Fruit fly (Drosophila melanogaster) whole organism, embryonic: ENCODE measurements around the gene CG34462.
A peak's percentile ranks its signal among the peaks of the same experiment; 100 is the strongest.

ENCODE experiments used
- Adf1 ChIP-seq: fragments of 200-800 bp; sonication (Bioruptor generic); IDR thresholded peaks from 2 replicates; pipeline ENCODE4 v1.3.6; 2022; ENCODE audit warnings: missing biosample characterization, missing genetic modification characterization
- Antp ChIP-seq: fragments of 200-800 bp; sonication (Bioruptor generic); optimal IDR thresholded peaks from 3 replicates; lab custom pipeline; 2016; ENCODE audit warnings: missing biosample characterization, missing genetic modification characterization
- CG10959 ChIP-seq: fragments of 200-800 bp; sonication (Bioruptor generic); IDR thresholded peaks from 2 replicates; pipeline ENCODE4 v1.3.6; 2022; ENCODE audit warnings: missing biosample characterization, missing genetic modification characterization
- CG11093 ChIP-seq: fragments of 200-800 bp; sonication (Bioruptor generic); IDR thresholded peaks from 3 replicates; pipeline ENCODE4 v1.3.6; 2022; ENCODE audit warnings: missing biosample characterization, missing genetic modification characterization
- CG12744 ChIP-seq: fragments of 200-800 bp; sonication (Bioruptor generic); optimal IDR thresholded peaks from 2 replicates; lab custom pipeline; 2016; ENCODE audit warnings: missing biosample characterization, missing genetic modification characterization
- CG13123 ChIP-seq: fragments of 200-800 bp; sonication (Bioruptor generic); optimal IDR thresholded peaks from 2 replicates; lab custom pipeline; 2016; ENCODE audit warnings: missing biosample characterization, missing genetic modification characterization
- CG13894 ChIP-seq: fragments of 200-800 bp; sonication (Bioruptor generic); optimal IDR thresholded peaks from 3 replicates; lab custom pipeline; 2018; ENCODE audit warnings: missing biosample characterization, mild to moderate bottlenecking, missing genetic modification characterization, moderate library complexity
- CG1602 ChIP-seq: fragments of 200-800 bp; sonication (Bioruptor generic); optimal IDR thresholded peaks from 3 replicates; lab custom pipeline; 2016; ENCODE audit warnings: missing biosample characterization, missing genetic modification characterization
- CG16779 ChIP-seq: fragments of 200-800 bp; sonication (Bioruptor generic); IDR thresholded peaks from 2 replicates; pipeline ENCODE4 v1.3.6; 2022; ENCODE audit warnings: missing biosample characterization, missing genetic modification characterization
- CG17361 ChIP-seq: fragments of 200-800 bp; sonication (Bioruptor generic); IDR thresholded peaks from 3 replicates; pipeline ENCODE4 v1.3.6; 2022; ENCODE audit warnings: missing biosample characterization, missing genetic modification characterization
- CG17829 ChIP-seq: fragments of 200-800 bp; optimal IDR thresholded peaks from 2 replicates; lab custom pipeline; 2019; ENCODE audit warnings: missing biosample characterization, mild to moderate bottlenecking, missing genetic modification characterization, moderate library complexity
- CG3163 ChIP-seq: fragments of 200-800 bp; sonication (Bioruptor generic); optimal IDR thresholded peaks from 3 replicates; lab custom pipeline; 2016; ENCODE audit warnings: missing biosample characterization, missing genetic modification characterization
- CG33213 ChIP-seq: fragments of 200-800 bp; sonication (Bioruptor generic); optimal IDR thresholded peaks from 3 replicates; lab custom pipeline; 2016; ENCODE audit warnings: missing biosample characterization, missing genetic modification characterization
- CG34376 ChIP-seq: fragments of 200-800 bp; sonication (Bioruptor generic); optimal IDR thresholded peaks from 2 replicates; lab custom pipeline; 2018; ENCODE audit warnings: missing biosample characterization, mild to moderate bottlenecking, missing genetic modification characterization
- CG3847 ChIP-seq: fragments of 200-800 bp; sonication (Bioruptor generic); IDR thresholded peaks from 2 replicates; pipeline ENCODE4 v1.3.6; 2022; ENCODE audit warnings: missing biosample characterization, missing genetic modification characterization
- CG3995 ChIP-seq: fragments of 200-800 bp; sonication (Bioruptor generic); optimal IDR thresholded peaks from 3 replicates; lab custom pipeline; 2016; ENCODE audit warnings: missing biosample characterization, missing genetic modification characterization
- CG6854 ChIP-seq: fragments of 200-800 bp; sonication (Bioruptor generic); optimal IDR thresholded peaks from 3 replicates; lab custom pipeline; 2017; ENCODE audit warnings: missing biosample characterization, mild to moderate bottlenecking, missing genetic modification characterization
- CG7357 ChIP-seq: fragments of 200-800 bp; sonication (Bioruptor generic); IDR thresholded peaks from 3 replicates; pipeline ENCODE4 v1.3.6; 2022; ENCODE audit warnings: missing biosample characterization, missing genetic modification characterization
- CG8281 ChIP-seq: fragments of 200-800 bp; sonication (Bioruptor generic); optimal IDR thresholded peaks from 2 replicates; lab custom pipeline; 2018; ENCODE audit warnings: missing biosample characterization, mild to moderate bottlenecking, missing genetic modification characterization, moderate library complexity
- CG9437 ChIP-seq: fragments of 200-800 bp; sonication (Bioruptor generic); optimal IDR thresholded peaks from 2 replicates; lab custom pipeline; 2018; ENCODE audit warnings: missing biosample characterization, mild to moderate bottlenecking, missing genetic modification characterization
- Dbx ChIP-seq: fragments of 200-800 bp; sonication (Bioruptor generic); IDR thresholded peaks from 3 replicates; pipeline ENCODE4 v1.3.6; 2022; ENCODE audit warnings: missing biosample characterization, missing genetic modification characterization
- Gug ChIP-seq: fragments of 200-800 bp; sonication (Bioruptor generic); IDR thresholded peaks from 4 replicates; pipeline ENCODE4 v1.3.6; 2022; ENCODE audit warnings: missing biosample characterization, missing genetic modification characterization
- Jarid2 ChIP-seq: fragments of 200-800 bp; sonication (Bioruptor generic); optimal IDR thresholded peaks from 3 replicates; lab custom pipeline; 2017; ENCODE audit warnings: mild to moderate bottlenecking, missing biosample characterization, missing genetic modification reagents, missing genetic modification characterization
- Kr ChIP-seq: fragments of 200-800 bp; sonication (Bioruptor generic); optimal IDR thresholded peaks from 2 replicates; lab custom pipeline; 2017; ENCODE audit warnings: missing biosample characterization, mild to moderate bottlenecking, missing genetic modification characterization
- Xrp1 ChIP-seq: fragments of 200-800 bp; sonication (Bioruptor generic); IDR thresholded peaks from 2 replicates; pipeline ENCODE4 v1.3.6; 2022; ENCODE audit warnings: missing biosample characterization, missing genetic modification characterization
- abd-A ChIP-seq: fragments of 200-800 bp; sonication (Bioruptor generic); optimal IDR thresholded peaks from 3 replicates; lab custom pipeline; 2019; ENCODE audit warnings: missing biosample characterization, mild to moderate bottlenecking, missing genetic modification characterization, moderate library complexity
- bab2 ChIP-seq: fragments of 200-800 bp; sonication (Bioruptor generic); optimal IDR thresholded peaks from 2 replicates; lab custom pipeline; 2016; ENCODE audit warnings: missing biosample characterization, missing genetic modification characterization
- bigmax ChIP-seq: fragments of 200-800 bp; sonication (Bioruptor generic); optimal IDR thresholded peaks from 2 replicates; lab custom pipeline; 2018; ENCODE audit warnings: missing biosample characterization, mild to moderate bottlenecking, missing genetic modification characterization
- corto ChIP-seq: fragments of 200-800 bp; sonication (Bioruptor generic); optimal IDR thresholded peaks from 2 replicates; lab custom pipeline; 2016; ENCODE audit warnings: missing biosample characterization, mild to moderate bottlenecking, missing genetic modification characterization, moderate library complexity
- esg ChIP-seq: fragments of 200-800 bp; sonication (Bioruptor generic); conservative IDR thresholded peaks from 2 replicates; pipeline ENCODE4 v1.3.6; 2022; ENCODE audit warnings: missing biosample characterization, missing genetic modification characterization
- fd64A ChIP-seq: fragments of 200-800 bp; sonication (Bioruptor generic); optimal IDR thresholded peaks from 3 replicates; lab custom pipeline; 2018; ENCODE audit warnings: missing biosample characterization, mild to moderate bottlenecking, missing genetic modification characterization
- fd96Cb ChIP-seq: fragments of 200-800 bp; sonication (Bioruptor generic); optimal IDR thresholded peaks from 2 replicates; lab custom pipeline; 2018; ENCODE audit warnings: missing biosample characterization, mild to moderate bottlenecking, missing genetic modification characterization, moderate library complexity
- gcm ChIP-seq: fragments of 200-800 bp; sonication (Bioruptor generic); optimal IDR thresholded peaks from 2 replicates; lab custom pipeline; 2019; ENCODE audit warnings: missing biosample characterization, mild to moderate bottlenecking, missing genetic modification characterization, moderate library complexity
- lilli ChIP-seq: fragments of 200-800 bp; sonication (Bioruptor generic); optimal IDR thresholded peaks from 3 replicates; lab custom pipeline; 2016; ENCODE audit warnings: missing biosample characterization, missing genetic modification characterization
- lov ChIP-seq, 2 experiments: fragments of 200-800 bp in 1 of 2; fragments of >200 bp in 1 of 2; sonication (Bioruptor generic) in 1 of 2; IDR thresholded peaks in 1 of 2; optimal IDR thresholded peaks in 1 of 2; 2 replicates in 1 of 2; 3 replicates in 1 of 2; pipeline versions ENCODE4 v1.3.6 to Lab custom; 2017 to 2022; ENCODE audit warnings: missing biosample characterization in 1 of 2, missing genetic modification characterization in 1 of 2
- nmo ChIP-seq: fragments of 200-800 bp; sonication (Bioruptor generic); optimal IDR thresholded peaks from 2 replicates; lab custom pipeline; 2018; ENCODE audit warnings: missing biosample characterization, mild to moderate bottlenecking, missing genetic modification characterization, moderate library complexity
- onecut ChIP-seq: fragments of 200-800 bp; sonication (Bioruptor generic); IDR thresholded peaks from 2 replicates; pipeline ENCODE4 v1.3.6; 2022; ENCODE audit warnings: missing biosample characterization, missing genetic modification characterization
- pan ChIP-seq, 4 experiments: fragments of >200 bp in 3 of 4; fragments of 200-800 bp in 1 of 4; sonication (Bioruptor generic) in 1 of 4; optimal IDR thresholded peaks in 3 of 4; IDR thresholded peaks in 1 of 4; 2 replicates each; pipeline versions ENCODE4 v1.3.6 to Lab custom; 2017 to 2022; ENCODE audit warnings: missing biosample characterization in 2 of 4, missing genetic modification characterization in 2 of 4, mixed read lengths in 1 of 4
- pita ChIP-seq: fragments of 200-800 bp; sonication (Bioruptor generic); optimal IDR thresholded peaks from 2 replicates; lab custom pipeline; 2017; ENCODE audit warnings: missing biosample characterization, mild to moderate bottlenecking, missing genetic modification characterization
- pnt ChIP-seq: fragments of 200-800 bp; sonication (Bioruptor generic); optimal IDR thresholded peaks from 3 replicates; lab custom pipeline; 2016; ENCODE audit warnings: missing biosample characterization, missing genetic modification characterization
- repo ChIP-seq: fragments of 200-800 bp; sonication (Bioruptor generic); optimal IDR thresholded peaks from 2 replicates; lab custom pipeline; 2016; ENCODE audit warnings: missing biosample characterization, missing genetic modification characterization
- row ChIP-seq: fragments of 200-800 bp; sonication (Bioruptor generic); IDR thresholded peaks from 3 replicates; pipeline ENCODE4 v1.3.6; 2022; ENCODE audit warnings: missing biosample characterization, missing genetic modification characterization
- sd ChIP-seq: fragments of 200-800 bp; sonication (Bioruptor generic); optimal IDR thresholded peaks from 3 replicates; lab custom pipeline; 2018; ENCODE audit warnings: missing biosample characterization, mild to moderate bottlenecking, missing genetic modification characterization, moderate library complexity
- sens ChIP-seq: fragments of 200-800 bp; sonication (Bioruptor generic); peaks from one replicate; lab custom pipeline; 2016; ENCODE audit warnings: missing biosample characterization, missing genetic modification characterization
- stwl ChIP-seq: fragments of 200-800 bp; sonication (Bioruptor generic); optimal IDR thresholded peaks from 3 replicates; lab custom pipeline; 2018; ENCODE audit warnings: missing biosample characterization, mild to moderate bottlenecking, missing genetic modification characterization, moderate library complexity
- tll ChIP-seq, 2 experiments: fragments of 200-800 bp in 1 of 2; fragments of >200 bp in 1 of 2; sonication (Bioruptor generic) in 1 of 2; optimal IDR thresholded peaks; 2 replicates each; lab custom pipeline; 2017 to 2019; ENCODE audit warnings: missing biosample characterization in 2 of 2, missing genetic modification characterization in 2 of 2, mild to moderate bottlenecking in 1 of 2, moderate library complexity in 1 of 2
- toy ChIP-seq: fragments of 200-800 bp; sonication (Bioruptor generic); IDR thresholded peaks from 2 replicates; pipeline ENCODE4 v1.3.6; 2022; ENCODE audit warnings: missing biosample characterization, missing genetic modification characterization
- zen2 ChIP-seq: fragments of 200-800 bp; sonication (Bioruptor generic); IDR thresholded peaks from 3 replicates; pipeline ENCODE4 v1.3.6; 2022; ENCODE audit warnings: missing biosample characterization, missing genetic modification characterization; ENCODE audit not compliant: partially characterized antibody

CG34462 gene

dm6 chr3L:8346100-8346980 lies 18.0 kb downstream of the CG34462 start, which contains the start of the genes CG7182 and GAPcenA (continued):
- TF ChIP-seq nmo (GFP tag; lab: Kevin White, UChicago) (peak; percentile 83), CG6854 (GFP tag; lab: Kevin White, UChicago) (no peak), row (GFP tag; lab: Robert Waterston, UW) (peak; percentile 85), toy (GFP tag; lab: Robert Waterston, UW) (no peak), zen2 (GFP tag; lab: Robert Waterston, UW) (no peak), CG33213 (GFP tag; lab: Kevin White, UChicago) (peak; percentile 35), sens (GFP tag; lab: Kevin White, UChicago) (peak; percentile 84), CG3847 (GFP tag; lab: Robert Waterston, UW) (peak; percentile 58; the same call in 1 of the 2 replicates), bigmax (GFP tag; lab: Kevin White, UChicago) (no peak), lilli (peak; percentile 61), abd-A (no peak), CG3995 (GFP tag; lab: Kevin White, UChicago) (peak; percentile 31), CG1602 (peak; percentile 64), Xrp1 (GFP tag; lab: Robert Waterston, UW) (peak; percentile 56; the same call in 1 of the 2 replicates), corto (no peak), onecut (GFP tag; lab: Robert Waterston, UW) (peak; percentile 66; the same call in 1 of the 2 replicates), esg (GFP tag; lab: Robert Waterston, UW) (no peak), CG17829 (tag; lab: Kevin White, UChicago) (peak; percentile 83), Jarid2 (no peak), CG17361 (GFP tag; lab: Robert Waterston, UW) (no peak; the same call in none of the 3 replicates), gcm (GFP tag; lab: Kevin White, UChicago) (no peak), fd96Cb (tag; lab: Kevin White, UChicago) (peak; percentile 63), CG13894 (tag; lab: Kevin White, UChicago) (peak; percentile 71), CG34376 (GFP tag; lab: Kevin White, UChicago) (no peak), repo (GFP tag; lab: Kevin White, UChicago) (no peak), pan (optimal IDR thresholded peaks at IDR 0.05; lab: Kevin White, UChicago) (no peak), pan (GFP tag; optimal IDR thresholded peaks at IDR 0.05 in 1 of 2, IDR thresholded peaks at IDR 0.05 in 1 of 2) (peak in 1 of 2 experiments; percentile 45), tll (GFP tag; optimal IDR thresholded peaks at IDR 0.05; lab: Kevin White, UChicago) (peak in 1 of 2 experiments; percentile 4), CG8281 (tag; lab: Kevin White, UChicago) (peak; percentile 43), Adf1 (GFP tag; lab: Robert Waterston, UW) (no peak; the same call in 1 of the 2 replicates), sd (tag; lab: Kevin White, UChicago) (peak; percentile 33), fd64A (GFP tag; lab: Kevin White, UChicago) (no peak), stwl (peak; percentile 94), pita (GFP tag; lab: Kevin White, UChicago) (no peak), bab2 (GFP tag; lab: Kevin White, UChicago) (peak; percentile 7), CG7357 (GFP tag; lab: Robert Waterston, UW) (no peak), CG9437 (peak; percentile 67), CG11093 (no peak), Antp (GFP tag; lab: Kevin White, UChicago) (peak; percentile 16), CG12744 (GFP tag; lab: Kevin White, UChicago) (peak; percentile 10), Kr (GFP tag; lab: Kevin White, UChicago) (no peak), CG3163 (no peak), pnt (GFP tag; lab: Kevin White, UChicago) (no peak), lov (optimal IDR thresholded peaks at IDR 0.05; lab: Kevin White, UChicago) (no peak), lov (GFP tag; IDR thresholded peaks at IDR 0.05; lab: Robert Waterston, UW) (no peak), CG10959 (GFP tag; lab: Robert Waterston, UW) (no peak), Gug (GFP tag; lab: Robert Waterston, UW) (peak; percentile 24; the same call in 1 of the 4 replicates), CG16779 (GFP tag; lab: Robert Waterston, UW) (no peak), CG13123 (GFP tag; lab: Kevin White, UChicago) (peak; percentile 10), Dbx (GFP tag; lab: Robert Waterston, UW) (peak; percentile 46; the same call in 1 of the 3 replicates)
